Worm (Caenorhabditis elegans): ENCODE measurements around the gene C07E3.4.

DNA sequence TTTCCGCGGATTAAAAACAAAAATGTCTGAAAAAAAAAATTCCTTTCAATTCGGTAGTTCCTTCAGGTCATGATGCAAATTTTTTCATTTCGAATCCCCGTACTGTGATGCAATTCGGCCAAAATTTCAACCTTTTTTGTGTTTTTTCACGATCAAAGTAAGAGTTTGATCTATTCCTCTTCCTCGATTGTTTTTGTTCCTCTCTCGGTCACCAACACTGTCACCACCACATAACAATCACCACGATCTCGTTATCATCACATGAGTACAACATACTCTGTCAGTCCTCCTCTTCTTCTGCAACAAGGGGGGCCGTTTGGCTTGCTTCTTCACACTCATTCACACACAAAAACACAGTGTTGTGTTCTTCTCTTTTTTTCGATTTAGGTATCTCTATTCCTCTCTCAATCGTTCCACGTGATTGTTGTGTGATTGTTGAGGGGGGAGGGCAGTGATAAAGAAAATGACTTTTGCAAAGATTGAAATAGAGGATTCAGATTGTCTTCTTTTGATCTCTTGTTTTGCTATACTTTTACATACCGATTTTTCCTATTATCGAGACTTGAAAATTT is 29.7 kb downstream of the C07E3.4 start:
- peak; percentile 39 for TF ChIP-seq nhr-11 (tag; optimal IDR thresholded peaks at IDR 0.05)
- peak; percentile 71 for TF ChIP-seq nhr-25 (tag; optimal IDR thresholded peaks at IDR 0.05)
- TF ChIP-seq nfya-1 (tag; optimal IDR thresholded peaks at IDR 0.05; ENCODE audit: insufficient read depth) = peak; percentile 56
